Worm (Caenorhabditis elegans) whole organism, L4 larva: ENCODE data around the gene D2021.4.

Experiments used
- T20F7.1 ChIP-seq: fragments of 200-800 bp; sonication (Bioruptor generic); optimal IDR thresholded peaks from 2 replicates; lab custom pipeline; 2018; ENCODE audit warnings: mild to moderate bottlenecking, missing genetic modification characterization, missing compliant biosample characterization
- aha-1 ChIP-seq: fragments of 150-350 bp; peaks from one replicate; lab custom pipeline; 2014; ENCODE audit warnings: missing biosample characterization, missing genetic modification characterization
- ceh-20 ChIP-seq: fragments of 200-800 bp; sonication (Bioruptor generic); IDR thresholded peaks from 2 replicates; pipeline ENCODE4 v1.3.6; 2022; ENCODE audit warnings: missing genetic modification reagents, missing genetic modification characterization, missing compliant biosample characterization
- ceh-44 ChIP-seq: fragments of 200-800 bp; sonication (Bioruptor generic); IDR thresholded peaks from 2 replicates; pipeline ENCODE4 v1.3.6; 2022; ENCODE audit warnings: missing genetic modification reagents, missing genetic modification characterization, missing compliant biosample characterization
- ceh-82 ChIP-seq: sonication (generic microtip); optimal IDR thresholded peaks from 2 replicates; lab custom pipeline; 2017; ENCODE audit warnings: missing biosample characterization, missing genetic modification characterization
- daf-16 ChIP-seq, 3 experiments: sonication (generic microtip); optimal IDR thresholded peaks; 2 replicates each; lab custom pipeline; 2016 to 2017; ENCODE audit warnings: missing genetic modification characterization in 3 of 3, missing genetic modification reagents in 3 of 3, mild to moderate bottlenecking in 2 of 3, missing compliant biosample characterization in 2 of 3, missing biosample characterization in 1 of 3, moderate library complexity in 1 of 3
- dmd-6 ChIP-seq: fragments of 200-800 bp; sonication (Bioruptor generic); IDR thresholded peaks from 2 replicates; pipeline ENCODE4 v1.3.6; 2022; ENCODE audit warnings: missing genetic modification reagents, missing genetic modification characterization, missing compliant biosample characterization
- duxl-1 ChIP-seq: sonication (generic microtip); optimal IDR thresholded peaks from 2 replicates; lab custom pipeline; 2016; ENCODE audit warnings: mild to moderate bottlenecking, missing genetic modification characterization, moderate library complexity, missing compliant biosample characterization; ENCODE audit not compliant: poor library complexity
- dve-1 ChIP-seq: sonication (generic microtip); optimal IDR thresholded peaks from 2 replicates; lab custom pipeline; 2017; ENCODE audit warnings: antibody characterized with exemption, mild to moderate bottlenecking, missing genetic modification characterization, missing compliant biosample characterization; ENCODE audit not compliant: insufficient read depth
- fos-1 ChIP-seq: fragments of 150-350 bp; optimal IDR thresholded peaks from 2 replicates; lab custom pipeline; 2014; ENCODE audit warnings: missing biosample characterization, missing genetic modification characterization
- hlh-11 ChIP-seq: fragments of 200-800 bp; sonication (Bioruptor generic); optimal IDR thresholded peaks from 2 replicates; lab custom pipeline; 2018; ENCODE audit warnings: mild to moderate bottlenecking, missing genetic modification characterization, missing compliant biosample characterization
- hlh-30 ChIP-seq: sonication (generic microtip); optimal IDR thresholded peaks from 2 replicates; lab custom pipeline; 2017; ENCODE audit warnings: antibody characterized with exemption, mild to moderate bottlenecking, missing genetic modification characterization, missing compliant biosample characterization; ENCODE audit not compliant: insufficient read depth
- lim-7 ChIP-seq: fragments of 200-800 bp; sonication (Bioruptor generic); IDR thresholded peaks from 2 replicates; pipeline ENCODE4 v1.3.6; 2022; ENCODE audit warnings: missing genetic modification characterization, missing compliant biosample characterization
- lin-1 ChIP-seq: fragments of 200-800 bp; sonication (Bioruptor generic); IDR thresholded peaks from 2 replicates; pipeline ENCODE4 v1.3.6; 2022; ENCODE audit warnings: missing genetic modification reagents, missing genetic modification characterization, missing compliant biosample characterization
- lin-29 ChIP-seq: fragments of 200-800 bp; sonication (Bioruptor generic); IDR thresholded peaks from 2 replicates; pipeline ENCODE4 v1.3.6; 2022; ENCODE audit warnings: missing genetic modification reagents, missing genetic modification characterization, missing compliant biosample characterization
- lsy-2 ChIP-seq, 2 experiments: fragments of 150-350 bp in 1 of 2; sonication (generic microtip) in 1 of 2; optimal IDR thresholded peaks; 2 replicates each; lab custom pipeline; 2014 to 2017; ENCODE audit warnings: missing biosample characterization in 2 of 2, missing genetic modification characterization in 2 of 2
- mdl-1 ChIP-seq, 2 experiments: fragments of 150-350 bp in 1 of 2; sonication (generic microtip) in 1 of 2; optimal IDR thresholded peaks; 2 replicates each; lab custom pipeline; 2014 to 2017; ENCODE audit warnings: missing biosample characterization in 2 of 2, missing genetic modification characterization in 2 of 2
- mxl-3 ChIP-seq: fragments of 200-800 bp; sonication (Bioruptor generic); optimal IDR thresholded peaks from 2 replicates; lab custom pipeline; 2018; ENCODE audit warnings: mild to moderate bottlenecking, missing genetic modification characterization, missing compliant biosample characterization
- nhr-10 ChIP-seq: fragments of 150-350 bp; optimal IDR thresholded peaks from 2 replicates; lab custom pipeline; 2014; ENCODE audit warnings: missing biosample characterization, missing genetic modification characterization
- nhr-102 ChIP-seq: sonication (generic microtip); optimal IDR thresholded peaks from 2 replicates; lab custom pipeline; 2016; ENCODE audit warnings: mild to moderate bottlenecking, missing genetic modification characterization, moderate library complexity, missing compliant biosample characterization
- nhr-11 ChIP-seq: fragments of 150-350 bp; optimal IDR thresholded peaks from 2 replicates; lab custom pipeline; 2014; ENCODE audit warnings: missing biosample characterization, missing genetic modification characterization
- nhr-25 ChIP-seq: sonication (generic microtip); optimal IDR thresholded peaks from 2 replicates; lab custom pipeline; 2017; ENCODE audit warnings: missing genetic modification characterization, mild to moderate bottlenecking, missing compliant biosample characterization, antibody characterized with exemption, moderate library complexity, borderline replicate concordance; ENCODE audit not compliant: insufficient read depth
- nhr-28 ChIP-seq: fragments of 150-350 bp; optimal IDR thresholded peaks from 2 replicates; lab custom pipeline; 2014; ENCODE audit warnings: missing biosample characterization, missing genetic modification characterization
- nhr-41 ChIP-seq: fragments of 200-800 bp; sonication (Bioruptor generic); IDR thresholded peaks from 2 replicates; pipeline ENCODE4 v1.3.6; 2022; ENCODE audit warnings: missing genetic modification reagents, missing genetic modification characterization, missing compliant biosample characterization
- nhr-77 ChIP-seq: fragments of 150-350 bp; optimal IDR thresholded peaks from 2 replicates; lab custom pipeline; 2014; ENCODE audit warnings: missing biosample characterization, missing genetic modification characterization
- pha-4 ChIP-seq, 2 experiments: fragments of 150-350 bp in 1 of 2; fragments of 200-800 bp in 1 of 2; sonication (Bioruptor generic) in 1 of 2; IDR thresholded peaks in 1 of 2; optimal IDR thresholded peaks in 1 of 2; 2 replicates each; pipeline versions ENCODE4 v1.3.6 to Lab custom; 2014 to 2022; ENCODE audit warnings: missing genetic modification characterization in 2 of 2, missing genetic modification reagents in 2 of 2, missing biosample characterization in 1 of 2, missing compliant biosample characterization in 1 of 2
- php-3 ChIP-seq: fragments of 200-800 bp; sonication (Bioruptor generic); IDR thresholded peaks from 2 replicates; pipeline ENCODE4 v1.3.6; 2022; ENCODE audit warnings: missing genetic modification reagents, missing genetic modification characterization, missing compliant biosample characterization
- pqm-1 ChIP-seq: sonication (generic microtip); optimal IDR thresholded peaks from 2 replicates; lab custom pipeline; 2017; ENCODE audit warnings: missing biosample characterization, missing genetic modification characterization
- set-16 ChIP-seq: fragments of 200-800 bp; sonication (Bioruptor generic); IDR thresholded peaks from 2 replicates; pipeline ENCODE4 v1.3.6; 2022; ENCODE audit warnings: missing genetic modification reagents, missing genetic modification characterization, missing compliant biosample characterization
- skn-1 ChIP-seq: fragments of 150-350 bp; optimal IDR thresholded peaks from 2 replicates; lab custom pipeline; 2014; ENCODE audit warnings: missing biosample characterization, missing genetic modification characterization
- tra-1 ChIP-seq: fragments of 200-800 bp; sonication (Bioruptor generic); IDR thresholded peaks from 2 replicates; pipeline ENCODE4 v1.3.6; 2022; ENCODE audit warnings: missing genetic modification reagents, missing genetic modification characterization, missing compliant biosample characterization
- unc-39 ChIP-seq: sonication (generic microtip); optimal IDR thresholded peaks from 2 replicates; lab custom pipeline; 2017; ENCODE audit warnings: missing biosample characterization, missing genetic modification characterization
- unc-62 ChIP-seq, 3 experiments: fragments of 150-350 bp in 1 of 3; sonication (generic microtip); optimal IDR thresholded peaks in 2 of 3; peaks in 1 of 3; 1 replicate in 1 of 3; 2 replicates in 2 of 3; lab custom pipeline; 2014 to 2017; ENCODE audit warnings: missing biosample characterization in 3 of 3, missing genetic modification characterization in 3 of 3, missing genetic modification reagents in 3 of 3, missing genotype in 1 of 3
- zfp-2 ChIP-seq: sonication (generic microtip); optimal IDR thresholded peaks from 2 replicates; lab custom pipeline; 2016; ENCODE audit warnings: mild to moderate bottlenecking, missing genetic modification characterization, missing compliant biosample characterization

The D2021.4 gene

DNA sequence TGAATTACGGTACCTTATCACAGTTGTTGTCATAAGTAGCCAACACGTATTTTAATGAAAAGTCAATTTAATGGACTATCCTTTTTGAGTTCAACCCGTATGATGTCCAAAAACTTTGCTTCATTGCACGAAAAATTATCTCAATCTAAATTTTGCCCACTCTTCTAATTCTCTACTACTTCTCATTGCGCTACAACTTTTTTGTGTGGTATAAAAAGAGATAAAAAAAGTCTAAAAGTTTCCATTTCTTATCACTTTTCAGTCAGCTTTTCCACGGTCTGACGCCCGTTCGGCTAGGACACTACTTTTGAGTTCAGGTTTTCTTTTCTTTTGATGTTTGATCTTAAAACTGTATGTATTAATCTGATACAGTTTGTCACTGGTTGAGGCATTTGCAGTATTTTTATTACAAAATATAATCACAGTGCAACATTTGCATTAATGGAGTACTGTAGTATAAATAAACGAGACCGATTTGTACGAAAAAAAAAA is 19.0 kb upstream of the D2021.4 start:
- TF ChIP-seq aha-1 (tag; lab: Kevin White, UChicago) (peak; percentile 98), skn-1 (no peak), lim-7 (GFP tag; lab: Robert Waterston, UW) (no peak), nhr-10 (tag; lab: Kevin White, UChicago) (no peak), nhr-41 (GFP tag; lab: Robert Waterston, UW) (no peak), dve-1 (tag; lab: Kevin White, UChicago) (peak; percentile 21), ceh-44 (no peak), pqm-1 (tag; lab: Kevin White, UChicago) (peak; percentile 32), daf-16 (GFP tag; optimal IDR thresholded peaks at IDR 0.05; lab: Kevin White, UChicago) (no peak), daf-16 (tag; optimal IDR thresholded peaks at IDR 0.05; lab: Kevin White, UChicago) (peak; percentile 7), zfp-2 (no peak)

DNA sequence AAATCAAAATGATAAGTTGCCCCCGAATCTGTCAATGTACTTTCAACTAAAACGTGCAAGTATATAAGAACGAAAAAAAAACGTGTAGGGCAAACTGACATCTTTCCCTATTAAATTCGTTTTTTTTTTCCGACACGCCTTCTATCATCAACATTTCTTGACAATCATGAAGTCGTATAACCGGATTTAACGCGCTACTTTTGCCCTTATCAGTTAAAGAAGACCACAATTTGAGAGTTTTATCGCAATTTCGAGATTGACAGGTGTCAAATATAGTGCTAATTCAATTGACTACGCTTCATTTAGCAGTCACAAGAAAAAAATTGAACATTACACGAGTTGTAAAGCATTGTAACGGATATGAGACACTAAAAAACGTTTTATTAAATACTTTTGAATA is 18.3 kb upstream of the D2021.4 start:
- TF ChIP-seq fos-1 (tag; lab: Kevin White, UChicago): no peak
- TF ChIP-seq mdl-1 (tag; optimal IDR thresholded peaks at IDR 0.05; lab: Kevin White, UChicago): peak in 1 of 2 experiments; percentile 54
- no peak for TF ChIP-seq pha-4 (GFP tag; IDR thresholded peaks at IDR 0.05; lab: Robert Waterston, UW)
- no peak for TF ChIP-seq pha-4 (tag; optimal IDR thresholded peaks at IDR 0.05; lab: Kevin White, UChicago)
- TF ChIP-seq ceh-20: peak; percentile 63; the same call in 1 of the 2 replicates
- TF ChIP-seq unc-39 (tag; lab: Kevin White, UChicago): no peak
- TF ChIP-seq php-3 (GFP tag; lab: Robert Waterston, UW): peak; percentile 95
- TF ChIP-seq duxl-1 (tag; lab: Kevin White, UChicago): no peak
- peak; percentile 60 for TF ChIP-seq mxl-3 (GFP tag; lab: Kevin White, UChicago)
- TF ChIP-seq hlh-30 (tag; lab: Kevin White, UChicago): peak; percentile 38
- peak; percentile 96 for TF ChIP-seq dmd-6 (GFP tag; lab: Robert Waterston, UW)
- no peak for TF ChIP-seq ceh-82 (tag; lab: Kevin White, UChicago)
- peak; percentile 100 for TF ChIP-seq tra-1 (GFP tag; lab: Robert Waterston, UW)
- peak in 1 of 2 experiments; percentile 41 for TF ChIP-seq lsy-2 (tag; optimal IDR thresholded peaks at IDR 0.05; lab: Kevin White, UChicago)
- TF ChIP-seq pqm-1 (tag; lab: Kevin White, UChicago): peak; percentile 85
- TF ChIP-seq lin-1 (GFP tag; lab: Robert Waterston, UW): peak; percentile 89
- TF ChIP-seq dve-1 (tag; lab: Kevin White, UChicago): peak; percentile 93
- TF ChIP-seq hlh-11: peak; percentile 83
- peak; percentile 80 to 81 for TF ChIP-seq unc-62 (GFP tag; optimal IDR thresholded peaks at IDR 0.05 in 1 of 2; lab: Kevin White, UChicago)
- TF ChIP-seq unc-62 (tag; optimal IDR thresholded peaks at IDR 0.05; lab: Kevin White, UChicago): no peak
- TF ChIP-seq lin-29: no peak
- TF ChIP-seq daf-16 (GFP tag; optimal IDR thresholded peaks at IDR 0.05; lab: Kevin White, UChicago): peak in 1 of 2 experiments; percentile 50
- TF ChIP-seq daf-16 (tag; optimal IDR thresholded peaks at IDR 0.05; lab: Kevin White, UChicago): peak; percentile 62
- peak; percentile 68 for TF ChIP-seq nhr-77 (tag; lab: Kevin White, UChicago)
- no peak for TF ChIP-seq nhr-25 (tag; lab: Kevin White, UChicago)
- TF ChIP-seq nhr-28: peak; percentile 89
- peak; percentile 22 for TF ChIP-seq nhr-102 (tag; lab: Kevin White, UChicago)
- peak; percentile 26 for TF ChIP-seq T20F7.1 (GFP tag; lab: Kevin White, UChicago)

DNA sequence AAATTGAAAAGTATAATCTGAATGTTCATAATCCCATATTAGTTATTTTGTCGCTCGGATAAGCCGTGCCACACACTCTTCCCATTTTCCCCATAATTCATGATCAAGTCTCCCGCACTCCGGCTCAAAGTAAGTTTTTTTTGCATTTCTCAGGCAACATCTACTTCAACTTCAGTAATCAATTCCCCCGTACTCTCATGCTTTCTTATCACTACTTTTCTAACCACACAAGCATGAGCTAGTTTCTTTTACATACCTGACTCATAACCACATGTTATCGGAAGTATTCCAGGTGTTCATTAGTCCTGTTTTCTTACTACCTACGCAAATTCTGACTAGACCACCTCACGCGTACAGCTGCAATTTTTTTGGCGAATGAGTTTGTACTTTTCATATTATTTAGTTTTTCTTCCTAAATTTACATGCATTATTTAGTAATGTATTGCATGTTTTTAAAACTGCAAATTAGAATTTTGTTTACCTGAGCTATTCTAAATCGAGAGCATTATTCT is 17.7 kb upstream of the D2021.4 start:
- TF ChIP-seq nhr-11 (peak; percentile 4), set-16 (GFP tag; lab: Robert Waterston, UW) (no peak), aha-1 (tag; lab: Kevin White, UChicago) (peak; percentile 90)
- TF ChIP-seq, all 104 proteins: peak for 2
